Fruit fly (Drosophila melanogaster) whole organism: ENCODE measurements around the gene dgt2.

Source experiments
- CG8478 ChIP-seq: fragments of >200 bp; optimal IDR thresholded peaks from 2 replicates; lab custom pipeline; 2018; ENCODE audit warnings: inconsistent platforms
- Dll ChIP-seq: fragments of >200 bp; optimal IDR thresholded peaks from 2 replicates; lab custom pipeline; 2017
- EcR ChIP-seq, 2 experiments: fragments of >200 bp; optimal IDR thresholded peaks; 2 replicates each; lab custom pipeline; 2017; ENCODE audit warnings: missing biosample characterization in 2 of 2, missing genetic modification characterization in 2 of 2, missing genetic modification reagents in 2 of 2
- pan ChIP-seq: fragments of >200 bp; optimal IDR thresholded peaks from 2 replicates; lab custom pipeline; 2017
- psq ChIP-seq: fragments of >200 bp; optimal IDR thresholded peaks from 2 replicates; lab custom pipeline; 2017
- usp ChIP-seq: fragments of >200 bp; optimal IDR thresholded peaks from 2 replicates; lab custom pipeline; 2017; ENCODE audit warnings: missing biosample characterization, missing genetic modification characterization, mixed read lengths

The dgt2 gene

dm6 chr2L:11989729-11990128 is at the start of gene dgt2, which contains the start of gene zuc:
Gene dgt2, plus strand, starts transcription at chr2L:11989936.
Gene zuc, minus strand, starts transcription at chr2L:11989882.
- TF ChIP-seq EcR (GFP tag; optimal IDR thresholded peaks at IDR 0.05; lab: Kevin White, UChicago) (no peak), CG8478 (no peak), Dll (no peak), psq (lab: Kevin White, UChicago) (no peak), pan (no peak), usp (GFP tag; lab: Kevin White, UChicago) (no peak)

DNA sequence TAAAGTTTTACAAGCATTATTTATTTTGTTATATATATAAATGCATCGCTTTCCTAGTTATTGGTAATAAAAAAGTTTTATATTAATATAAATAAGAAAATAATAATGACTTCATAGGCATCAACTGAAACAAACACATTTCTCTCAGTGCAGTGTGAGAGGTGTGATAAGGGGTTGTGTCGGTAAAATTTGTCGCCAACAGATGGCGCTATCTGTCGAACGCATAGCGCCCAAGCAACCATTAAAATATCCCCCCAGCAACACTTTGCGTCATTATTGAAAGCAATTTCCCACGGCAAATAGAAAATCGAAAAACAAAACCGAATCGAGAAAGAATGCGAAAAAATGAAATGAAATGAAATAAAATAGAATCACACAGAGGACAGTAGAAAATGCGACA is 49.1 kb upstream of the dgt2 start:
- TF ChIP-seq EcR (GFP tag; optimal IDR thresholded peaks at IDR 0.05; lab: Kevin White, UChicago) = no peak
- no peak for TF ChIP-seq pan
- no peak for TF ChIP-seq psq (lab: Kevin White, UChicago)
- TF ChIP-seq Dll = no peak
- TF ChIP-seq usp (GFP tag; lab: Kevin White, UChicago) = no peak
- no peak for TF ChIP-seq CG8478

DNA sequence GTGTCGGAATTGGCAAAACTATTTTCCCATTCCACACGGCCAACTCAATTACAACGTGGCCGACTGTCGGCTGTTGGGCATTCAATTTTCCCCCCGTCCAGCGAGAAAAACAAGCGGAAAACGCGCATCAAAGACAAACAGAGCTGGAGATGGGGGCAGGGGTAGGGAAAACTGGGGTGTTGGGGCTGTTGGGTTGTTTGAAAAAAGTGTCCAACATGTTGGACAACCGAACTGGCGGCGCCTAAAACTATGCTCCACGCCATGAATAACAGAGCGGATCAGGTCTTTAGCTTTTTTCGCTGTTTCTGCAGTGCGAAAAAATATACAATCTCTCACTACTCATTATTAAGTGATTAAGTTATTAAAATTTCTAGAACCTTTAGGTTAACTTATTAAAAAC is 47.5 kb upstream of the dgt2 start:
- TF ChIP-seq Dll = no peak
- no peak for TF ChIP-seq pan
- no peak for TF ChIP-seq usp (GFP tag; lab: Kevin White, UChicago)
- TF ChIP-seq CG8478 = no peak
- TF ChIP-seq EcR (GFP tag; optimal IDR thresholded peaks at IDR 0.05; lab: Kevin White, UChicago) = no peak
- TF ChIP-seq psq (lab: Kevin White, UChicago) = no peak

- no peak for TF ChIP-seq pan
- no peak for TF ChIP-seq EcR (GFP tag; optimal IDR thresholded peaks at IDR 0.05; lab: Kevin White, UChicago)
- no peak for TF ChIP-seq usp (GFP tag; lab: Kevin White, UChicago)
- no peak for TF ChIP-seq CG8478
- no peak for TF ChIP-seq Dll
- no peak for TF ChIP-seq psq (lab: Kevin White, UChicago)
Measured at dm6 chr2L:11942826-11943225, 46.9 kb upstream of the dgt2 start.

DNA sequence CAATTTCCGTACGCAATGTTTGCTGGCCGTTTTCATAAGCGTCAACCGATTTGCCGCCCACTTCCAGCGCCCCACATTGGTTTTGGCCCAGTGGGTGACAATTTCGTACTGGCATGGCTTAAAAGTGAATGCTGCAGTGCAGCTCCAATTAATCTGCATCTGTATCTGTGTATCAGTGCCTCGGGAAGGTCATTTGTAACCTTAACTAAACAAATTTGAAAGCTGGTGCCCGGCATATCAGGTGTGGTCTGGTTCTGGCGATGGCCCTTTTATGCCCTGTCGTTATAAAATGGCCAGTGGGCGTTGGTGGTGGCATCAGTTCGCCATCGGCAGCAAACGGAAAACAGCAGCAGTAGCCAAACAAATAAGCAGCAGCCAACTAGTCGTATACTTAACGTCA is 45.9 kb upstream of the dgt2 start, which contains the start of gene Crys:
Crys (plus strand) TSS at position 301 of the 400 bp plus-strand sequence.
- no peak for TF ChIP-seq Dll
- no peak for TF ChIP-seq psq (lab: Kevin White, UChicago)
- TF ChIP-seq EcR (GFP tag; optimal IDR thresholded peaks at IDR 0.05; lab: Kevin White, UChicago) = no peak
- no peak for TF ChIP-seq pan
- no peak for TF ChIP-seq usp (GFP tag; lab: Kevin White, UChicago)
- TF ChIP-seq CG8478 = no peak

- TF ChIP-seq psq (lab: Kevin White, UChicago) (no peak), Dll (no peak), pan (no peak), EcR (GFP tag; optimal IDR thresholded peaks at IDR 0.05; lab: Kevin White, UChicago) (no peak), CG8478 (no peak), usp (GFP tag; lab: Kevin White, UChicago) (no peak)
Measured at dm6 chr2L:11947641-11948040, 42.1 kb upstream of the dgt2 start, which contains the start of gene CG16964. Gene CG16964, plus strand, starts transcription at chr2L:11947941.

dm6 chr2L:11948479-11948878 is 41.3 kb upstream of the dgt2 start:
- no peak for TF ChIP-seq usp (GFP tag; lab: Kevin White, UChicago)
- TF ChIP-seq pan = no peak
- TF ChIP-seq psq (lab: Kevin White, UChicago) = no peak
- TF ChIP-seq CG8478 = no peak
- no peak for TF ChIP-seq EcR (GFP tag; optimal IDR thresholded peaks at IDR 0.05; lab: Kevin White, UChicago)
- TF ChIP-seq Dll = no peak

dm6 chr2L:11949917-11950316 is 39.8 kb upstream of the dgt2 start:
- TF ChIP-seq usp (GFP tag; lab: Kevin White, UChicago) = no peak
- TF ChIP-seq pan = no peak

- TF ChIP-seq CG8478 (no peak), EcR (GFP tag; optimal IDR thresholded peaks at IDR 0.05; lab: Kevin White, UChicago) (no peak), pan (no peak), usp (GFP tag; lab: Kevin White, UChicago) (no peak), Dll (no peak), psq (lab: Kevin White, UChicago) (no peak)
Measured at dm6 chr2L:11955839-11956238, 33.9 kb upstream of the dgt2 start.

- TF ChIP-seq pan = no peak
- no peak for TF ChIP-seq CG8478
- TF ChIP-seq psq (lab: Kevin White, UChicago) = no peak
- no peak for TF ChIP-seq EcR (GFP tag; optimal IDR thresholded peaks at IDR 0.05; lab: Kevin White, UChicago)
- TF ChIP-seq Dll = no peak
- no peak for TF ChIP-seq usp (GFP tag; lab: Kevin White, UChicago)
Measured at dm6 chr2L:11958729-11959128, 31.0 kb upstream of the dgt2 start.

DNA sequence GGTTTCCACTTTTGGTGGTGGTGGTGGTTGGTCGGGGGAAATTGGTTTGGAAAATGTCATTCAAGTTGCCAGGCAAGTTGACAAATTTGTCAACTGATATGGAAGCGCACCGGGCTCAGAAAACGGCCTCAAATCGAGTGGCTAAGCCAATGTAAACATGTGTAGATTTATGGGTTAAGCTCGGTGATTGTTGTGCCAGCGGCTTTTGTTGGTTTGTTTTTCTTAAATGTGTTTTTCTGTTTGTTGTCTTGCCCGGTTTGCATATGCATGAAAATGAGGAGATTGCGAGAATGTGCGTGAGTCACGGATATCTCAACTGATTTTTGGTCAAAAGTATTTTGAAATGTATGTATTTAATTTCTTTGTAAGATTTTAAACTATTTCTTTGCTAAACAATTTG is 28.8 kb upstream of the dgt2 start:
- TF ChIP-seq psq (lab: Kevin White, UChicago) = no peak
- TF ChIP-seq Dll = no peak
- TF ChIP-seq CG8478 = no peak
- no peak for TF ChIP-seq usp (GFP tag; lab: Kevin White, UChicago)
- TF ChIP-seq pan = no peak
- TF ChIP-seq EcR (GFP tag; optimal IDR thresholded peaks at IDR 0.05; lab: Kevin White, UChicago) = no peak

- TF ChIP-seq pan (no peak), CG8478 (no peak), psq (lab: Kevin White, UChicago) (no peak), Dll (no peak), usp (GFP tag; lab: Kevin White, UChicago) (no peak), EcR (GFP tag; optimal IDR thresholded peaks at IDR 0.05; lab: Kevin White, UChicago) (no peak)
Measured at dm6 chr2L:11963422-11964322, 26.1 kb upstream of the dgt2 start.
